Worm (Caenorhabditis elegans) whole organism, late embryonic: ENCODE data around the gene gck-4.

Experiments used
- F13H6.1 ChIP-seq: sonication (generic microtip); optimal IDR thresholded peaks from 2 replicates; lab custom pipeline; 2016; ENCODE audit warnings: missing genetic modification characterization, missing compliant biosample characterization
- K02D7.2 ChIP-seq: sonication (generic microtip); optimal IDR thresholded peaks from 2 replicates; lab custom pipeline; 2017; ENCODE audit warnings: mild to moderate bottlenecking, missing genetic modification characterization, missing compliant biosample characterization
- Y22D7AL.16 ChIP-seq: sonication (generic microtip); optimal IDR thresholded peaks from 2 replicates; lab custom pipeline; 2016; ENCODE audit warnings: missing genetic modification characterization, missing compliant biosample characterization
- ama-1 ChIP-seq: fragments of 150-350 bp; optimal IDR thresholded peaks from 2 replicates; lab custom pipeline; 2014
- ceh-18 ChIP-seq: sonication (generic microtip); optimal IDR thresholded peaks from 2 replicates; lab custom pipeline; 2016; ENCODE audit warnings: missing genetic modification characterization, missing compliant biosample characterization
- ceh-19 ChIP-seq: fragments of 200-800 bp; sonication (Bioruptor generic); optimal IDR thresholded peaks from 2 replicates; lab custom pipeline; 2018; ENCODE audit warnings: mild to moderate bottlenecking, missing genetic modification characterization, missing compliant biosample characterization
- ceh-2 ChIP-seq: sonication (generic microtip); optimal IDR thresholded peaks from 2 replicates; lab custom pipeline; 2016; ENCODE audit warnings: missing genotype, missing genetic modification characterization, missing compliant biosample characterization
- ceh-31 ChIP-seq: sonication (generic microtip); optimal IDR thresholded peaks from 2 replicates; lab custom pipeline; 2016; ENCODE audit warnings: missing genetic modification characterization, missing compliant biosample characterization
- ceh-34 ChIP-seq: sonication (generic microtip); optimal IDR thresholded peaks from 2 replicates; lab custom pipeline; 2016; ENCODE audit warnings: mild to moderate bottlenecking, missing genetic modification characterization, missing compliant biosample characterization
- ceh-48 ChIP-seq: sonication (generic microtip); optimal IDR thresholded peaks from 2 replicates; lab custom pipeline; 2016; ENCODE audit warnings: missing genetic modification characterization, inconsistent platforms, missing compliant biosample characterization
- che-1 ChIP-seq: sonication (generic microtip); optimal IDR thresholded peaks from 2 replicates; lab custom pipeline; 2016; ENCODE audit warnings: mild to moderate bottlenecking, missing genetic modification characterization, missing compliant biosample characterization
- dve-1 ChIP-seq: sonication (generic microtip); optimal IDR thresholded peaks from 2 replicates; lab custom pipeline; 2017; ENCODE audit warnings: antibody characterized with exemption, mild to moderate bottlenecking, missing genetic modification characterization, missing compliant biosample characterization
- elt-2 ChIP-seq: sonication (generic microtip); optimal IDR thresholded peaks from 2 replicates; lab custom pipeline; 2016; ENCODE audit warnings: missing genetic modification reagents, missing genetic modification characterization, missing compliant biosample characterization
- ets-4 ChIP-seq: sonication (generic microtip); optimal IDR thresholded peaks from 2 replicates; lab custom pipeline; 2016; ENCODE audit warnings: missing genetic modification characterization, missing compliant biosample characterization
- eyg-1 ChIP-seq: sonication (generic microtip); optimal IDR thresholded peaks from 2 replicates; lab custom pipeline; 2016; ENCODE audit warnings: missing genotype, missing genetic modification characterization, missing compliant biosample characterization
- fax-1 ChIP-seq: sonication (generic microtip); optimal IDR thresholded peaks from 2 replicates; lab custom pipeline; 2016; ENCODE audit warnings: missing genotype, missing genetic modification characterization, missing compliant biosample characterization
- fkh-10 ChIP-seq: fragments of 150-350 bp; optimal IDR thresholded peaks from 2 replicates; lab custom pipeline; 2014; ENCODE audit warnings: missing biosample characterization, missing genetic modification reagents, missing genetic modification characterization
- fkh-6 ChIP-seq: sonication (generic microtip); optimal IDR thresholded peaks from 2 replicates; lab custom pipeline; 2016; ENCODE audit warnings: missing genetic modification characterization, missing compliant biosample characterization
- gmeb-2 ChIP-seq: sonication (generic microtip); optimal IDR thresholded peaks from 2 replicates; lab custom pipeline; 2016; ENCODE audit warnings: missing genetic modification characterization, inconsistent platforms, missing compliant biosample characterization
- hlh-13 ChIP-seq: fragments of 200-800 bp; sonication (Bioruptor generic); optimal IDR thresholded peaks from 2 replicates; lab custom pipeline; 2018; ENCODE audit warnings: mild to moderate bottlenecking, missing genetic modification characterization, missing compliant biosample characterization
- hlh-15 ChIP-seq: sonication (generic microtip); optimal IDR thresholded peaks from 2 replicates; lab custom pipeline; 2016; ENCODE audit warnings: missing genetic modification characterization, missing compliant biosample characterization
- hlh-30 ChIP-seq: sonication (generic microtip); optimal IDR thresholded peaks from 2 replicates; lab custom pipeline; 2017; ENCODE audit warnings: antibody characterized with exemption, missing genetic modification characterization, missing compliant biosample characterization; ENCODE audit not compliant: insufficient read depth
- hlh-6 ChIP-seq: sonication (generic microtip); optimal IDR thresholded peaks from 2 replicates; lab custom pipeline; 2016; ENCODE audit warnings: missing genotype, missing genetic modification characterization, missing compliant biosample characterization
- hlh-8 ChIP-seq: sonication (generic microtip); optimal IDR thresholded peaks from 2 replicates; lab custom pipeline; 2016; ENCODE audit warnings: missing genotype, missing genetic modification characterization, missing compliant biosample characterization
- lim-6 ChIP-seq: sonication (generic microtip); optimal IDR thresholded peaks from 2 replicates; lab custom pipeline; 2016; ENCODE audit warnings: missing genetic modification characterization, missing compliant biosample characterization
- lin-11 ChIP-seq: fragments of 200-800 bp; sonication (Bioruptor generic); optimal IDR thresholded peaks from 2 replicates; lab custom pipeline; 2018; ENCODE audit warnings: mild to moderate bottlenecking, missing genetic modification characterization, missing compliant biosample characterization
- nfya-1 ChIP-seq: sonication (generic microtip); optimal IDR thresholded peaks from 2 replicates; lab custom pipeline; 2017; ENCODE audit warnings: missing genetic modification characterization, mild to moderate bottlenecking, missing compliant biosample characterization, antibody characterized with exemption, moderate library complexity
- nhr-232 ChIP-seq: sonication (generic microtip); optimal IDR thresholded peaks from 2 replicates; lab custom pipeline; 2016; ENCODE audit warnings: missing genetic modification characterization, missing compliant biosample characterization
- pax-1 ChIP-seq: fragments of 150-350 bp; optimal IDR thresholded peaks from 2 replicates; lab custom pipeline; 2014; ENCODE audit warnings: missing biosample characterization, missing genetic modification characterization
- pha-2 ChIP-seq: sonication (generic microtip); optimal IDR thresholded peaks from 2 replicates; lab custom pipeline; 2017; ENCODE audit warnings: mild to moderate bottlenecking, missing genetic modification characterization, missing compliant biosample characterization
- pqm-1 ChIP-seq: sonication (generic microtip); optimal IDR thresholded peaks from 2 replicates; lab custom pipeline; 2016; ENCODE audit warnings: missing genetic modification characterization, missing compliant biosample characterization
- ref-2 ChIP-seq: sonication (generic microtip); optimal IDR thresholded peaks from 2 replicates; lab custom pipeline; 2016; ENCODE audit warnings: missing genetic modification characterization, missing compliant biosample characterization
- rnt-1 ChIP-seq: sonication (generic microtip); optimal IDR thresholded peaks from 2 replicates; lab custom pipeline; 2016; ENCODE audit warnings: missing genetic modification characterization, missing compliant biosample characterization
- sdc-2 ChIP-seq: sonication (generic microtip); optimal IDR thresholded peaks from 2 replicates; lab custom pipeline; 2016; ENCODE audit warnings: missing genotype, missing genetic modification characterization, missing compliant biosample characterization
- sox-2 ChIP-seq: fragments of 200-800 bp; sonication (Bioruptor generic); IDR thresholded peaks from 2 replicates; pipeline ENCODE4 v1.3.6; 2022; ENCODE audit warnings: missing genetic modification reagents, missing genetic modification characterization, missing compliant biosample characterization
- sox-4 ChIP-seq: sonication (generic microtip); optimal IDR thresholded peaks from 2 replicates; lab custom pipeline; 2017; ENCODE audit warnings: mild to moderate bottlenecking, missing genetic modification characterization, inconsistent platforms, missing compliant biosample characterization
- syd-9 ChIP-seq: sonication (generic microtip); optimal IDR thresholded peaks from 2 replicates; lab custom pipeline; 2016; ENCODE audit warnings: mild to moderate bottlenecking, missing genetic modification characterization, moderate library complexity, missing compliant biosample characterization
- tbx-2 ChIP-seq: sonication (generic microtip); optimal IDR thresholded peaks from 2 replicates; lab custom pipeline; 2016; ENCODE audit warnings: missing genetic modification characterization, missing compliant biosample characterization
- tbx-7 ChIP-seq: sonication (generic microtip); optimal IDR thresholded peaks from 2 replicates; lab custom pipeline; 2016; ENCODE audit warnings: missing genotype, missing genetic modification characterization, missing compliant biosample characterization
- ttx-3 ChIP-seq: sonication (generic microtip); optimal IDR thresholded peaks from 2 replicates; lab custom pipeline; 2016; ENCODE audit warnings: missing genetic modification reagents, missing genetic modification characterization, missing compliant biosample characterization
- unc-42 ChIP-seq: sonication (generic microtip); optimal IDR thresholded peaks from 2 replicates; lab custom pipeline; 2016; ENCODE audit warnings: missing genotype, missing genetic modification characterization, missing compliant biosample characterization
- unc-55 ChIP-seq: sonication (generic microtip); optimal IDR thresholded peaks from 2 replicates; lab custom pipeline; 2017; ENCODE audit warnings: missing biosample characterization, missing genetic modification reagents, missing genetic modification characterization
- zip-5 ChIP-seq: sonication (generic microtip); optimal IDR thresholded peaks from 2 replicates; lab custom pipeline; 2016; ENCODE audit warnings: missing genetic modification characterization, missing compliant biosample characterization

The gck-4 gene

ce11 chrX:13675444-13675843 is 1.5 kb upstream of the gck-4 start (continued):
- TF ChIP-seq pha-2 (tag; lab: Kevin White, UChicago) (peak; percentile 20), lin-11 (tag; lab: Kevin White, UChicago) (no peak), fkh-6 (tag; lab: Kevin White, UChicago) (peak; percentile 38), ttx-3 (tag; lab: Kevin White, UChicago) (no peak), eyg-1 (no peak), zip-5 (no peak), pax-1 (tag; lab: Kevin White, UChicago) (peak; percentile 71), pqm-1 (tag; lab: Kevin White, UChicago) (no peak), K02D7.2 (tag; lab: Kevin White, UChicago) (no peak), dve-1 (tag; lab: Kevin White, UChicago) (no peak), elt-2 (tag; lab: Kevin White, UChicago) (peak; percentile 24), ceh-19 (no peak), gmeb-2 (tag; lab: Kevin White, UChicago) (no peak), hlh-13 (GFP tag; lab: Kevin White, UChicago) (no peak), rnt-1 (tag; lab: Kevin White, UChicago) (no peak), ama-1 (lab: Kevin White, UChicago) (no peak)

- TF ChIP-seq hlh-15 (tag; lab: Kevin White, UChicago) = no peak
These were observed 8.7 kb downstream of the gck-4 start for ce11 chrX:13685725-13686124.

ce11 chrX:13687111-13687512 is 10.1 kb downstream of the gck-4 start:
- TF ChIP-seq nfya-1 (tag; lab: Kevin White, UChicago) (peak; percentile 72), tbx-2 (tag; lab: Kevin White, UChicago) (peak; percentile 61), ceh-19 (peak; percentile 2), ttx-3 (tag; lab: Kevin White, UChicago) (no peak), tbx-7 (tag; lab: Kevin White, UChicago) (no peak), hlh-6 (tag; lab: Kevin White, UChicago) (peak; percentile 0), fax-1 (tag; lab: Kevin White, UChicago) (no peak), sox-2 (GFP tag; lab: Robert Waterston, UW) (peak; percentile 26), ceh-48 (tag; lab: Kevin White, UChicago) (no peak), lim-6 (tag; lab: Kevin White, UChicago) (peak; percentile 6), ceh-34 (peak; percentile 26), rnt-1 (tag; lab: Kevin White, UChicago) (peak; percentile 28), sox-4 (tag; lab: Kevin White, UChicago) (no peak), hlh-13 (GFP tag; lab: Kevin White, UChicago) (no peak), fkh-10 (GFP tag; lab: Kevin White, UChicago) (no peak), pha-2 (tag; lab: Kevin White, UChicago) (no peak), sdc-2 (tag; lab: Kevin White, UChicago) (peak; percentile 85), ref-2 (tag; lab: Kevin White, UChicago) (peak; percentile 50), K02D7.2 (tag; lab: Kevin White, UChicago) (no peak), ceh-2 (tag; lab: Kevin White, UChicago) (peak; percentile 39), Y22D7AL.16 (tag; lab: Kevin White, UChicago) (no peak), hlh-30 (tag; lab: Kevin White, UChicago) (peak; percentile 40), unc-42 (tag; lab: Kevin White, UChicago) (peak; percentile 53), ceh-18 (peak; percentile 51), F13H6.1 (tag; lab: Kevin White, UChicago) (no peak), hlh-8 (tag; lab: Kevin White, UChicago) (peak; percentile 39), che-1 (no peak), unc-55 (GFP tag; lab: Kevin White, UChicago) (peak; percentile 95), ets-4 (tag; lab: Kevin White, UChicago) (peak; percentile 10), syd-9 (tag; lab: Kevin White, UChicago) (peak; percentile 57), ceh-31 (tag; lab: Kevin White, UChicago) (peak; percentile 89), nhr-232 (no peak)
